Worm (Caenorhabditis elegans) whole organism, L1 larva: ENCODE results near the gene Y57E12B.1.

Source experiments
- alr-1 ChIP-seq: fragments of 200-800 bp; sonication (Bioruptor generic); optimal IDR thresholded peaks from 2 replicates; lab custom pipeline; 2018; ENCODE audit warnings: borderline replicate concordance, mild to moderate bottlenecking, missing genetic modification characterization, missing compliant biosample characterization
- lsy-2 ChIP-seq, 2 experiments: fragments of 150-350 bp; optimal IDR thresholded peaks; 2 replicates each; lab custom pipeline; 2014; ENCODE audit warnings: missing biosample characterization in 2 of 2, missing genetic modification characterization in 2 of 2
- nhr-11 ChIP-seq: fragments of 150-350 bp; optimal IDR thresholded peaks from 2 replicates; lab custom pipeline; 2014; ENCODE audit warnings: missing biosample characterization, missing genetic modification characterization
- nhr-77 ChIP-seq: fragments of 150-350 bp; optimal IDR thresholded peaks from 2 replicates; lab custom pipeline; 2014; ENCODE audit warnings: missing biosample characterization, missing genetic modification characterization
- tbx-2 ChIP-seq: sonication (generic microtip); optimal IDR thresholded peaks from 2 replicates; lab custom pipeline; 2016; ENCODE audit warnings: missing genetic modification characterization, missing compliant biosample characterization

DNA sequence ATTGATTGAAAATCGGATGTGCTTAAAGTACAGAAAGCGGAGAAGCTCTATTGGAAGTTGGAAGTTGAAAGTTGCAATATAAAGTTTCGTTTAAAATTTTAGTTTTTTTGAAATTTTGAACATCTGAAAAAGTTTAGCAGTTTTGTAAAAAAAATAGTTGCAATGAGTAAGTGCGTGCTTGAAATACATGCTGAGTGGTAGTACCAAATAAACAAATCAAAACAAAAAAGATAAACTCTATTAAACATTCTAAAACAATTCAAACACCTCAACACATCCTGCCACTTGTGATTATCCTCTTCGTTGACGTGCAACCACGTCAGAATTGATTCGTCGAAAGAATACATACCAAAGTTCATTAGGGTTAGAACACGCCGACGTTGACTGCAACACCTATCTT lies 29.1 kb upstream of the Y57E12B.1 start:
- TF ChIP-seq lsy-2 (tag; optimal IDR thresholded peaks at IDR 0.05; lab: Kevin White, UChicago) = no peak
- TF ChIP-seq nhr-11 (tag; lab: Kevin White, UChicago) = no peak
- no peak for TF ChIP-seq nhr-77 (tag; lab: Kevin White, UChicago)
- TF ChIP-seq alr-1 (tag; lab: Kevin White, UChicago) = no peak
- no peak for TF ChIP-seq tbx-2
